Fruit fly (Drosophila melanogaster) whole organism, embryonic: Measurements from ENCODE around the gene CG34134.

ENCODE experiments used
- Antp ChIP-seq: fragments of 200-800 bp; sonication (Bioruptor generic); optimal IDR thresholded peaks from 3 replicates; lab custom pipeline; 2016; ENCODE audit warnings: missing biosample characterization, missing genetic modification characterization
- Bgb ChIP-seq: fragments of 200-800 bp; sonication (Bioruptor generic); IDR thresholded peaks from 2 replicates; pipeline ENCODE4 v1.3.6; 2022; ENCODE audit warnings: missing biosample characterization, missing genetic modification characterization; ENCODE audit not compliant: partially characterized antibody
- CG12104 ChIP-seq: fragments of 200-800 bp; sonication (Bioruptor generic); optimal IDR thresholded peaks from 3 replicates; lab custom pipeline; 2016; ENCODE audit warnings: missing biosample characterization, missing genetic modification characterization
- CG15073 ChIP-seq: fragments of 200-800 bp; sonication (Bioruptor generic); optimal IDR thresholded peaks from 2 replicates; lab custom pipeline; 2016; ENCODE audit warnings: missing biosample characterization, missing genetic modification characterization
- CG17186 ChIP-seq: fragments of 200-800 bp; sonication (Bioruptor generic); optimal IDR thresholded peaks from 3 replicates; lab custom pipeline; 2017; ENCODE audit warnings: missing biosample characterization, missing genetic modification reagents, missing genetic modification characterization
- CG17829 ChIP-seq: fragments of 200-800 bp; optimal IDR thresholded peaks from 2 replicates; lab custom pipeline; 2019; ENCODE audit warnings: missing biosample characterization, mild to moderate bottlenecking, missing genetic modification characterization, moderate library complexity
- CG18262 ChIP-seq: fragments of 200-800 bp; optimal IDR thresholded peaks from 3 replicates; lab custom pipeline; 2019; ENCODE audit warnings: missing biosample characterization, mild to moderate bottlenecking, missing genetic modification characterization, moderate library complexity
- CG2202 ChIP-seq: fragments of 200-800 bp; sonication (Bioruptor generic); optimal IDR thresholded peaks from 2 replicates; lab custom pipeline; 2018; ENCODE audit warnings: missing biosample characterization, mild to moderate bottlenecking, missing genetic modification characterization
- CG30020 ChIP-seq: fragments of 200-800 bp; optimal IDR thresholded peaks from 2 replicates; lab custom pipeline; 2019; ENCODE audit warnings: missing biosample characterization, mild to moderate bottlenecking, missing genetic modification characterization, moderate library complexity
- CG33557 ChIP-seq: fragments of 200-800 bp; sonication (Bioruptor generic); optimal IDR thresholded peaks from 2 replicates; lab custom pipeline; 2019; ENCODE audit warnings: missing biosample characterization, mild to moderate bottlenecking, missing genetic modification characterization, moderate library complexity
- CG34224 ChIP-seq: fragments of 200-800 bp; sonication (Bioruptor generic); IDR thresholded peaks from 3 replicates; pipeline ENCODE4 v1.3.6; 2022; ENCODE audit warnings: missing biosample characterization, missing genetic modification characterization; ENCODE audit not compliant: partially characterized antibody
- CG3726 ChIP-seq: fragments of 200-800 bp; sonication (Bioruptor generic); IDR thresholded peaks from 3 replicates; pipeline ENCODE4, ENCODE4 v1.3.6; 2022; ENCODE audit warnings: missing biosample characterization, missing genetic modification characterization
- CG5245 ChIP-seq: fragments of 200-800 bp; sonication (Bioruptor generic); optimal IDR thresholded peaks from 3 replicates; lab custom pipeline; 2016; ENCODE audit warnings: missing biosample characterization, missing genetic modification characterization
- CG7987 ChIP-seq: fragments of 200-800 bp; sonication (Bioruptor generic); optimal IDR thresholded peaks from 2 replicates; lab custom pipeline; 2018; ENCODE audit warnings: missing biosample characterization, mild to moderate bottlenecking, missing genetic modification characterization, moderate library complexity
- D19B ChIP-seq: fragments of 200-800 bp; sonication (Bioruptor generic); optimal IDR thresholded peaks from 2 replicates; lab custom pipeline; 2017; ENCODE audit warnings: missing biosample characterization, mild to moderate bottlenecking, missing genetic modification characterization
- Doc3 ChIP-seq: fragments of 200-800 bp; sonication (Bioruptor generic); IDR thresholded peaks from 3 replicates; pipeline ENCODE4 v1.3.6; 2022; ENCODE audit warnings: missing biosample characterization, missing genetic modification characterization; ENCODE audit not compliant: partially characterized antibody
- Drgx ChIP-seq: fragments of 200-800 bp; sonication (Bioruptor generic); IDR thresholded peaks from 2 replicates; pipeline ENCODE4 v1.3.6; 2022; ENCODE audit warnings: missing biosample characterization, missing genetic modification characterization
- HLH4C ChIP-seq: fragments of 200-800 bp; sonication (Bioruptor generic); IDR thresholded peaks from 3 replicates; pipeline ENCODE4 v1.3.6; 2022; ENCODE audit warnings: missing biosample characterization, missing genetic modification characterization; ENCODE audit not compliant: partially characterized antibody
- Hand ChIP-seq: fragments of 200-800 bp; sonication (Bioruptor generic); optimal IDR thresholded peaks from 2 replicates; lab custom pipeline; 2017; ENCODE audit warnings: mild to moderate bottlenecking, missing biosample characterization, missing genetic modification reagents, missing genetic modification characterization
- HmgZ ChIP-seq: fragments of 200-800 bp; sonication (Bioruptor generic); optimal IDR thresholded peaks from 2 replicates; lab custom pipeline; 2018; ENCODE audit warnings: missing biosample characterization, mild to moderate bottlenecking, missing genetic modification characterization
- Hr39 ChIP-seq: fragments of >200 bp; optimal IDR thresholded peaks from 2 replicates; lab custom pipeline; 2017
- Hsf ChIP-seq: fragments of 200-800 bp; sonication (Bioruptor generic); optimal IDR thresholded peaks from 3 replicates; lab custom pipeline; 2016; ENCODE audit warnings: missing biosample characterization, missing genetic modification characterization
- Jarid2 ChIP-seq: fragments of 200-800 bp; sonication (Bioruptor generic); optimal IDR thresholded peaks from 3 replicates; lab custom pipeline; 2017; ENCODE audit warnings: mild to moderate bottlenecking, missing biosample characterization, missing genetic modification reagents, missing genetic modification characterization
- MBD-R2 ChIP-seq: fragments of 200-800 bp; sonication (Bioruptor generic); IDR thresholded peaks from 2 replicates; pipeline ENCODE4 v1.3.6; 2022; ENCODE audit warnings: missing biosample characterization, missing genetic modification characterization
- Meics ChIP-seq: fragments of 200-800 bp; sonication (Bioruptor generic); optimal IDR thresholded peaks from 2 replicates; lab custom pipeline; 2017; ENCODE audit warnings: missing biosample characterization, mild to moderate bottlenecking, missing genetic modification characterization
- Mrtf ChIP-seq: fragments of 200-800 bp; sonication (Bioruptor generic); IDR thresholded peaks from 3 replicates; pipeline ENCODE4 v1.3.6; 2022; ENCODE audit warnings: missing biosample characterization, missing genetic modification characterization
- Stat92E ChIP-seq, 3 experiments: fragments of >200 bp in 2 of 3; fragments of 200-800 bp in 1 of 3; sonication (Bioruptor generic) in 1 of 3; optimal IDR thresholded peaks; 2 replicates each; lab custom pipeline; 2017 to 2019; ENCODE audit warnings: missing biosample characterization in 3 of 3, missing genetic modification characterization in 3 of 3, mild to moderate bottlenecking in 1 of 3, moderate library complexity in 1 of 3
- Vsx1 ChIP-seq: fragments of 200-800 bp; sonication (Bioruptor generic); optimal IDR thresholded peaks from 2 replicates; lab custom pipeline; 2017; ENCODE audit warnings: missing biosample characterization, mild to moderate bottlenecking, missing genetic modification characterization, missing genetic modification reagents
- amos ChIP-seq: fragments of 200-800 bp; sonication (Bioruptor generic); IDR thresholded peaks from 2 replicates; pipeline ENCODE4 v1.3.6; 2022; ENCODE audit warnings: missing biosample characterization, missing genetic modification characterization; ENCODE audit not compliant: partially characterized antibody
- ara ChIP-seq: fragments of 200-800 bp; sonication (Bioruptor generic); IDR thresholded peaks from 2 replicates; pipeline ENCODE4 v1.3.6; 2022; ENCODE audit warnings: missing biosample characterization, missing genetic modification characterization
- croc ChIP-seq: fragments of 200-800 bp; sonication (Bioruptor generic); conservative IDR thresholded peaks from 3 replicates; pipeline ENCODE4 v1.3.6; 2022; ENCODE audit warnings: missing biosample characterization, missing genetic modification characterization
- crp ChIP-seq, 2 experiments: fragments of 200-800 bp; sonication (Bioruptor generic); optimal IDR thresholded peaks; 2 replicates in 1 of 2; 3 replicates in 1 of 2; lab custom pipeline; 2017; ENCODE audit warnings: missing biosample characterization in 2 of 2, missing genetic modification characterization in 2 of 2, mild to moderate bottlenecking in 1 of 2, moderate library complexity in 1 of 2
- dimm ChIP-seq: fragments of 200-800 bp; sonication (Bioruptor generic); IDR thresholded peaks from 2 replicates; pipeline ENCODE4 v1.3.6; 2022; ENCODE audit warnings: missing biosample characterization, missing genetic modification characterization
- emc ChIP-seq: fragments of 200-800 bp; sonication (Bioruptor generic); optimal IDR thresholded peaks from 2 replicates; lab custom pipeline; 2016; ENCODE audit warnings: missing biosample characterization, missing genetic modification characterization
- gsb ChIP-seq: fragments of 200-800 bp; sonication (Bioruptor generic); IDR thresholded peaks from 2 replicates; pipeline ENCODE4 v1.3.6; 2022; ENCODE audit warnings: missing biosample characterization, missing genetic modification characterization
- hbn ChIP-seq: fragments of 200-800 bp; sonication (Bioruptor generic); IDR thresholded peaks from 2 replicates; pipeline ENCODE4 v1.3.6; 2022; ENCODE audit warnings: missing biosample characterization, missing genetic modification characterization; ENCODE audit not compliant: partially characterized antibody
- kah ChIP-seq: fragments of 200-800 bp; sonication (Bioruptor generic); optimal IDR thresholded peaks from 2 replicates; lab custom pipeline; 2018; ENCODE audit warnings: missing biosample characterization, mild to moderate bottlenecking, missing genetic modification characterization
- lbe ChIP-seq: fragments of 200-800 bp; sonication (Bioruptor generic); optimal IDR thresholded peaks from 2 replicates; lab custom pipeline; 2016; ENCODE audit warnings: missing biosample characterization, mild to moderate bottlenecking, missing genetic modification characterization
- lilli ChIP-seq: fragments of 200-800 bp; sonication (Bioruptor generic); optimal IDR thresholded peaks from 3 replicates; lab custom pipeline; 2016; ENCODE audit warnings: missing biosample characterization, missing genetic modification characterization
- luna ChIP-seq: fragments of 200-800 bp; sonication (Bioruptor generic); optimal IDR thresholded peaks from 2 replicates; lab custom pipeline; 2016; ENCODE audit warnings: missing biosample characterization, missing genetic modification characterization
- nom ChIP-seq: fragments of 200-800 bp; sonication (Bioruptor generic); optimal IDR thresholded peaks from 2 replicates; lab custom pipeline; 2017; ENCODE audit warnings: missing biosample characterization, missing genetic modification characterization, mild to moderate bottlenecking, moderate library complexity, missing genetic modification reagents
- onecut ChIP-seq: fragments of 200-800 bp; sonication (Bioruptor generic); IDR thresholded peaks from 2 replicates; pipeline ENCODE4 v1.3.6; 2022; ENCODE audit warnings: missing biosample characterization, missing genetic modification characterization
- org-1 ChIP-seq: fragments of 200-800 bp; sonication (Bioruptor generic); optimal IDR thresholded peaks from 2 replicates; lab custom pipeline; 2017; ENCODE audit warnings: missing biosample characterization, missing genetic modification characterization
- pita ChIP-seq: fragments of 200-800 bp; sonication (Bioruptor generic); optimal IDR thresholded peaks from 2 replicates; lab custom pipeline; 2017; ENCODE audit warnings: missing biosample characterization, mild to moderate bottlenecking, missing genetic modification characterization
- prd ChIP-seq, 3 experiments: fragments of >200 bp in 2 of 3; fragments of 200-800 bp in 1 of 3; sonication (Bioruptor generic) in 1 of 3; optimal IDR thresholded peaks in 2 of 3; IDR thresholded peaks in 1 of 3; 2 replicates in 2 of 3; 3 replicates in 1 of 3; pipeline versions ENCODE4 v1.3.6 to Lab custom; 2017 to 2022; ENCODE audit warnings: missing biosample characterization in 1 of 3, missing genetic modification characterization in 1 of 3
- pzg ChIP-seq: fragments of 200-800 bp; sonication (Bioruptor generic); optimal IDR thresholded peaks from 3 replicates; lab custom pipeline; 2018; ENCODE audit warnings: missing biosample characterization, mild to moderate bottlenecking, missing genetic modification characterization, moderate library complexity
- ro ChIP-seq: fragments of 200-800 bp; sonication (Bioruptor generic); IDR thresholded peaks from 2 replicates; pipeline ENCODE4 v1.3.6; 2022; ENCODE audit warnings: missing biosample characterization, missing genetic modification characterization
- salm ChIP-seq: fragments of 200-800 bp; sonication (Bioruptor generic); optimal IDR thresholded peaks from 2 replicates; lab custom pipeline; 2018; ENCODE audit warnings: missing biosample characterization, mild to moderate bottlenecking, missing genetic modification characterization
- stwl ChIP-seq: fragments of 200-800 bp; sonication (Bioruptor generic); optimal IDR thresholded peaks from 3 replicates; lab custom pipeline; 2018; ENCODE audit warnings: missing biosample characterization, mild to moderate bottlenecking, missing genetic modification characterization, moderate library complexity
- tap ChIP-seq: fragments of 200-800 bp; optimal IDR thresholded peaks from 3 replicates; lab custom pipeline; 2019; ENCODE audit warnings: missing biosample characterization, mild to moderate bottlenecking, missing genetic modification characterization, moderate library complexity

The CG34134 gene

DNA sequence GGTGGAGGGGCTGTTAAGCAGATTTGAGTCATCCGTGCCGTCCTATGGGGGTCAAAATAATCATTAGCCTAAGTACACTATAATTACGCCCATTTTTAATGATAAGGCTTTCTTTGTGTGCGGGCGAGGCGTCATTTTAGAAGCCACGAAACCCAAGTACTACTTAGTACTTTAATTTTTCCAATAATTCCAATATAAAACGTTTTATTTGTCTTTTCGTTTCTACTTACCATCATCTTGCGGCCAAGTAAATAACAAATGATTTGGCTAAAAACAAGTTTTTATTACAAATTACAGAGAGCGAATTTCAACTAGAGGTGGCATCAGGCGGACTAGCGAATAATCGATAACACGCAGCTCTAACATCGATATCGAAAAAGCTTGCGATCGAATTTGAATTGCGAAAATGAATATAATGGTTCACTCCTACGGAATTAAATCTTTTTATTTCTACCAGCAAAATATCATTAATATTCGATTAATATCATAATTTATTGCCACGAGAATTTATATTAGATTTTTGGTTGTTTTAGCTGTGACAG is 29.9 kb upstream of the CG34134 start, which contains the start of gene Snx6 (continued):
- TF ChIP-seq nom (GFP tag; lab: Kevin White, UChicago), result no peak
- TF ChIP-seq CG17829 (tag; lab: Kevin White, UChicago), result no peak
- TF ChIP-seq salm (tag; lab: Kevin White, UChicago), result no peak
- no peak for TF ChIP-seq pita (GFP tag; lab: Kevin White, UChicago)
- no peak for TF ChIP-seq Hsf (GFP tag; lab: Kevin White, UChicago)
- no peak; the same call in 1 of the 2 replicates for TF ChIP-seq MBD-R2 (GFP tag; lab: Robert Waterston, UW)
- no peak for TF ChIP-seq Meics (GFP tag; lab: Kevin White, UChicago)
- TF ChIP-seq Hand (GFP tag; lab: Kevin White, UChicago), result no peak
- no peak for TF ChIP-seq Jarid2 (GFP tag; lab: Kevin White, UChicago)
- TF ChIP-seq CG33557 (GFP tag; lab: Kevin White, UChicago), result no peak
- peak; percentile 62 for TF ChIP-seq hbn
- TF ChIP-seq CG5245 (GFP tag; lab: Kevin White, UChicago), result no peak
- TF ChIP-seq onecut, result no peak
- no peak for TF ChIP-seq Drgx (GFP tag; lab: Robert Waterston, UW)
- TF ChIP-seq kah (GFP tag; lab: Kevin White, UChicago), result no peak
- TF ChIP-seq CG3726 (GFP tag; lab: Robert Waterston, UW), result no peak
- no peak for TF ChIP-seq emc
- TF ChIP-seq luna (GFP tag; lab: Kevin White, UChicago), result no peak
- no peak for TF ChIP-seq Antp (GFP tag; lab: Kevin White, UChicago)
- TF ChIP-seq org-1, result no peak
- no peak for TF ChIP-seq CG15073 (GFP tag; lab: Kevin White, UChicago)
- TF ChIP-seq prd (optimal IDR thresholded peaks at IDR 0.05; lab: Kevin White, UChicago), result no peak
- TF ChIP-seq prd (GFP tag; IDR thresholded peaks at IDR 0.05; lab: Robert Waterston, UW), result no peak
- no peak for TF ChIP-seq Hr39
- no peak for TF ChIP-seq CG30020 (tag; lab: Kevin White, UChicago)
- TF ChIP-seq ro (GFP tag; lab: Robert Waterston, UW), result no peak
- TF ChIP-seq HLH4C (GFP tag; lab: Robert Waterston, UW), result peak; percentile 70
- TF ChIP-seq CG17186 (GFP tag; lab: Kevin White, UChicago), result no peak
- TF ChIP-seq pzg (GFP tag; lab: Kevin White, UChicago), result peak; percentile 38
- TF ChIP-seq gsb (GFP tag; lab: Robert Waterston, UW), result no peak
- TF ChIP-seq Doc3 (GFP tag; lab: Robert Waterston, UW), result peak; percentile 65
- no peak for TF ChIP-seq HmgZ
- TF ChIP-seq lbe (GFP tag; lab: Kevin White, UChicago), result peak; percentile 56
- no peak for TF ChIP-seq CG2202
- TF ChIP-seq D19B (GFP tag; lab: Kevin White, UChicago), result no peak
- TF ChIP-seq Vsx1 (GFP tag; lab: Kevin White, UChicago), result no peak
- TF ChIP-seq stwl (tag; lab: Kevin White, UChicago), result peak; percentile 62
- TF ChIP-seq dimm (GFP tag; lab: Robert Waterston, UW), result no peak
- TF ChIP-seq ara (GFP tag; lab: Robert Waterston, UW), result no peak
- no peak for TF ChIP-seq croc (GFP tag; lab: Robert Waterston, UW)
- TF ChIP-seq CG18262 (tag; lab: Kevin White, UChicago), result no peak
- TF ChIP-seq Stat92E (GFP tag; optimal IDR thresholded peaks at IDR 0.05; lab: Kevin White, UChicago), result no peak
- TF ChIP-seq crp (GFP tag; optimal IDR thresholded peaks at IDR 0.05; lab: Kevin White, UChicago), result no peak
- peak; percentile 83 for TF ChIP-seq CG34224 (GFP tag; lab: Robert Waterston, UW)
- TF ChIP-seq Mrtf (GFP tag; lab: Robert Waterston, UW), result no peak
- no peak for TF ChIP-seq tap
- peak; percentile 56; the same call in 1 of the 2 replicates for TF ChIP-seq amos (GFP tag; lab: Robert Waterston, UW)
- TF ChIP-seq Bgb (GFP tag; lab: Robert Waterston, UW), result peak; percentile 71
- TF ChIP-seq CG12104 (GFP tag; lab: Kevin White, UChicago), result no peak
- no peak for TF ChIP-seq lilli (GFP tag; lab: Kevin White, UChicago)
- TF ChIP-seq CG7987 (GFP tag; lab: Kevin White, UChicago), result no peak
